Worm (Caenorhabditis elegans) whole organism, L4/young adult: ENCODE data around the gene F16B4.4.

Source experiments
- W03F9.2 ChIP-seq: fragments of 150-350 bp; optimal IDR thresholded peaks from 2 replicates; lab custom pipeline; 2014; ENCODE audit warnings: missing biosample characterization, missing genetic modification characterization
- dao-5 ChIP-seq: sonication (generic microtip); optimal IDR thresholded peaks from 2 replicates; lab custom pipeline; 2016; ENCODE audit warnings: missing genotype, missing genetic modification characterization, moderate library complexity, missing compliant biosample characterization
- him-1 ChIP-seq: sonication (generic microtip); optimal IDR thresholded peaks from 2 replicates; lab custom pipeline; 2016; ENCODE audit warnings: missing genotype, missing genetic modification reagents, missing genetic modification characterization, missing compliant biosample characterization

DNA sequence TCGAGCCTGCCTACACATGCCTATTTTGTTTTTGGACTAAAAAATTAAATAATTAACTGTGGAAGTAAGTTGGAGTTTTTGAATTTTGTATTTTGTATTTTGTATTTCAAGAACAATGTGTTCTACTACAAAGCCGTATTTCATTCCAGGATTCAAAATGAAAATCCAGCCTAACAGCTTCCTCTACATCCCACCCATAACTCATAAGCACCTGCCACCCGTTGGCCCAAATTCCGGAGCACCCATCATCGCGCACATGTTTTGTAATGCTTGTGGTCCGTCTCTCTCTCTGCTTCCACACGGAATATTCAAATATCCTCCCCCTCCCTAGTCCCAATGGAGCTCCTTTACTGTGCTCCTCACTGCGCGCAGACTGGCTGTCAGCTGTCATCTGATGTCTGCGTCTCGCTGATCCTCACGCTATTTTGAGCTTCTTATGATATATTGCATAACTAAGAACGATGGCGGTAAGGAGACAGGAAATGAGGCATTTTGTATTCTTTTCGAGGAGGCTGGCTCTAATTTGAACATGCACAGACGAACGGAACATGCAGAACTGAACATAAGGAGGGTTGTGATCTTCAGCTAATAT is 18.2 kb upstream of the F16B4.4 start:
- no peak for TF ChIP-seq dao-5
- TF ChIP-seq W03F9.2 (tag; lab: Kevin White, UChicago) = no peak
- no peak for TF ChIP-seq him-1
